Fruit fly (Drosophila melanogaster) whole organism, embryonic: ENCODE results near the gene CG6330.

ENCODE experiments used
- CG11696 ChIP-seq: fragments of 200-800 bp; sonication (Bioruptor generic); IDR thresholded peaks from 2 replicates; pipeline ENCODE4 v1.3.6; 2022; ENCODE audit warnings: missing biosample characterization, missing genetic modification characterization
- CG17186 ChIP-seq: fragments of 200-800 bp; sonication (Bioruptor generic); optimal IDR thresholded peaks from 3 replicates; lab custom pipeline; 2017; ENCODE audit warnings: missing biosample characterization, missing genetic modification reagents, missing genetic modification characterization
- CG17359 ChIP-seq: fragments of 200-800 bp; sonication (Bioruptor generic); optimal IDR thresholded peaks from 3 replicates; lab custom pipeline; 2018; ENCODE audit warnings: missing biosample characterization, mild to moderate bottlenecking, missing genetic modification characterization, moderate library complexity
- CG17912 ChIP-seq: fragments of 200-800 bp; sonication (Bioruptor generic); optimal IDR thresholded peaks from 2 replicates; lab custom pipeline; 2018; ENCODE audit warnings: missing biosample characterization, mild to moderate bottlenecking, missing genetic modification characterization
- CG18011 ChIP-seq: fragments of 200-800 bp; sonication (Bioruptor generic); optimal IDR thresholded peaks from 2 replicates; lab custom pipeline; 2017; ENCODE audit warnings: missing biosample characterization, missing genetic modification characterization, mild to moderate bottlenecking, moderate library complexity, missing genotype
- CG18599 ChIP-seq: fragments of 200-800 bp; sonication (Bioruptor generic); optimal IDR thresholded peaks from 3 replicates; lab custom pipeline; 2017; ENCODE audit warnings: missing biosample characterization, missing genetic modification characterization, mild to moderate bottlenecking, moderate library complexity, missing genetic modification reagents
- CG3407 ChIP-seq: fragments of 200-800 bp; sonication (Bioruptor generic); optimal IDR thresholded peaks from 2 replicates; lab custom pipeline; 2018; ENCODE audit warnings: missing biosample characterization, mild to moderate bottlenecking, missing genetic modification characterization
- CG3838 ChIP-seq: fragments of 200-800 bp; sonication (Bioruptor generic); optimal IDR thresholded peaks from 3 replicates; lab custom pipeline; 2016; ENCODE audit warnings: missing biosample characterization, missing genetic modification characterization
- CG4404 ChIP-seq: fragments of 200-800 bp; sonication (Bioruptor generic); IDR thresholded peaks from 2 replicates; pipeline ENCODE4 v1.3.6; 2022; ENCODE audit warnings: missing biosample characterization, missing genetic modification characterization
- CG7786 ChIP-seq: fragments of 200-800 bp; sonication (Bioruptor generic); optimal IDR thresholded peaks from 2 replicates; lab custom pipeline; 2016; ENCODE audit warnings: missing biosample characterization, missing genetic modification characterization
- CG7987 ChIP-seq: fragments of 200-800 bp; sonication (Bioruptor generic); optimal IDR thresholded peaks from 2 replicates; lab custom pipeline; 2018; ENCODE audit warnings: missing biosample characterization, mild to moderate bottlenecking, missing genetic modification characterization, moderate library complexity
- CG8281 ChIP-seq: fragments of 200-800 bp; sonication (Bioruptor generic); optimal IDR thresholded peaks from 2 replicates; lab custom pipeline; 2018; ENCODE audit warnings: missing biosample characterization, mild to moderate bottlenecking, missing genetic modification characterization, moderate library complexity
- CG8765 ChIP-seq: fragments of 200-800 bp; sonication (Bioruptor generic); IDR thresholded peaks from 2 replicates; pipeline ENCODE4 v1.3.6; 2022; ENCODE audit warnings: missing biosample characterization, missing genetic modification characterization
- Fer2 ChIP-seq: fragments of 200-800 bp; sonication (Bioruptor generic); optimal IDR thresholded peaks from 2 replicates; lab custom pipeline; 2018; ENCODE audit warnings: missing biosample characterization, mild to moderate bottlenecking, missing genetic modification characterization, moderate library complexity
- H15 ChIP-seq: fragments of 200-800 bp; sonication (Bioruptor generic); IDR thresholded peaks from 3 replicates; pipeline ENCODE4 v1.3.6; 2022; ENCODE audit warnings: missing biosample characterization, missing genetic modification characterization
- HmgD ChIP-seq: fragments of 200-800 bp; sonication (Bioruptor generic); optimal IDR thresholded peaks from 3 replicates; lab custom pipeline; 2016; ENCODE audit warnings: missing biosample characterization, missing genetic modification characterization
- Hmr ChIP-seq: fragments of 200-800 bp; sonication (Bioruptor generic); optimal IDR thresholded peaks from 3 replicates; lab custom pipeline; 2017; ENCODE audit warnings: mild to moderate bottlenecking, missing biosample characterization, missing genetic modification reagents, missing genetic modification characterization
- Lhr ChIP-seq: fragments of 200-800 bp; sonication (Bioruptor generic); optimal IDR thresholded peaks from 3 replicates; lab custom pipeline; 2017; ENCODE audit warnings: mild to moderate bottlenecking, missing biosample characterization, missing genetic modification reagents, missing genetic modification characterization
- Mad ChIP-seq: fragments of 200-800 bp; sonication (Bioruptor generic); optimal IDR thresholded peaks from 2 replicates; lab custom pipeline; 2016; ENCODE audit warnings: missing biosample characterization, missing genetic modification characterization
- NC2α ChIP-seq: fragments of 200-800 bp; sonication (Bioruptor generic); optimal IDR thresholded peaks from 2 replicates; lab custom pipeline; 2016; ENCODE audit warnings: missing biosample characterization, missing genetic modification characterization
- Nf-YB ChIP-seq: fragments of 200-800 bp; sonication (Bioruptor generic); optimal IDR thresholded peaks from 3 replicates; lab custom pipeline; 2019; ENCODE audit warnings: missing biosample characterization, mild to moderate bottlenecking, missing genetic modification characterization, moderate library complexity
- NfI ChIP-seq: fragments of 200-800 bp; sonication (Bioruptor generic); optimal IDR thresholded peaks from 3 replicates; lab custom pipeline; 2018; ENCODE audit warnings: missing biosample characterization, mild to moderate bottlenecking, missing genetic modification characterization, moderate library complexity
- PHDP ChIP-seq: fragments of 200-800 bp; sonication (Bioruptor generic); optimal IDR thresholded peaks from 3 replicates; lab custom pipeline; 2018; ENCODE audit warnings: missing biosample characterization, mild to moderate bottlenecking, missing genetic modification characterization, moderate library complexity
- Ptx1 ChIP-seq: fragments of 200-800 bp; sonication (Bioruptor generic); IDR thresholded peaks from 2 replicates; pipeline ENCODE4 v1.3.6; 2022; ENCODE audit warnings: missing biosample characterization, missing genetic modification characterization
- Rfx ChIP-seq: fragments of 200-800 bp; sonication (Bioruptor generic); IDR thresholded peaks from 2 replicates; pipeline ENCODE4 v1.3.6; 2022; ENCODE audit warnings: missing biosample characterization, missing genetic modification characterization
- Six4 ChIP-seq: fragments of 200-800 bp; sonication (Bioruptor generic); optimal IDR thresholded peaks from 2 replicates; lab custom pipeline; 2016; ENCODE audit warnings: missing biosample characterization, missing genetic modification characterization
- Stat92E ChIP-seq, 3 experiments: fragments of >200 bp in 2 of 3; fragments of 200-800 bp in 1 of 3; sonication (Bioruptor generic) in 1 of 3; optimal IDR thresholded peaks; 2 replicates each; lab custom pipeline; 2017 to 2019; ENCODE audit warnings: missing biosample characterization in 3 of 3, missing genetic modification characterization in 3 of 3, mild to moderate bottlenecking in 1 of 3, moderate library complexity in 1 of 3
- Taf1 ChIP-seq: fragments of 200-800 bp; sonication (Bioruptor generic); IDR thresholded peaks from 2 replicates; pipeline ENCODE4 v1.3.6; 2022; ENCODE audit warnings: missing biosample characterization, missing genetic modification characterization
- YL-1 ChIP-seq: fragments of 200-800 bp; sonication (Bioruptor generic); optimal IDR thresholded peaks from 3 replicates; lab custom pipeline; 2017; ENCODE audit warnings: missing biosample characterization, mild to moderate bottlenecking, missing genetic modification characterization
- btn ChIP-seq: fragments of 200-800 bp; sonication (Bioruptor generic); optimal IDR thresholded peaks from 2 replicates; lab custom pipeline; 2016; ENCODE audit warnings: missing biosample characterization, missing genetic modification characterization
- dmrt11E ChIP-seq: fragments of 200-800 bp; sonication (Bioruptor generic); optimal IDR thresholded peaks from 3 replicates; lab custom pipeline; 2018; ENCODE audit warnings: missing biosample characterization, mild to moderate bottlenecking, missing genetic modification characterization, moderate library complexity
- ftz-f1 ChIP-seq: fragments of 200-800 bp; sonication (Bioruptor generic); optimal IDR thresholded peaks from 2 replicates; lab custom pipeline; 2016; ENCODE audit warnings: missing biosample characterization, missing genetic modification characterization
- grn ChIP-seq: fragments of 200-800 bp; sonication (Bioruptor generic); optimal IDR thresholded peaks from 3 replicates; lab custom pipeline; 2017; ENCODE audit warnings: missing biosample characterization, missing genetic modification characterization
- gro ChIP-seq: fragments of 200-800 bp; sonication (Bioruptor generic); optimal IDR thresholded peaks from 2 replicates; lab custom pipeline; 2016; ENCODE audit warnings: missing biosample characterization, missing genetic modification characterization
- gsb-n ChIP-seq: fragments of 200-800 bp; sonication (Bioruptor generic); optimal IDR thresholded peaks from 3 replicates; lab custom pipeline; 2018; ENCODE audit warnings: missing biosample characterization, mild to moderate bottlenecking, missing genetic modification characterization
- h ChIP-seq: fragments of >200 bp; optimal IDR thresholded peaks from 2 replicates; lab custom pipeline; 2017
- ken ChIP-seq: fragments of 200-800 bp; sonication (Bioruptor generic); IDR thresholded peaks from 3 replicates; pipeline ENCODE4 v1.3.6; 2022; ENCODE audit warnings: missing biosample characterization, missing genetic modification characterization
- mam ChIP-seq: fragments of 200-800 bp; sonication (Bioruptor generic); optimal IDR thresholded peaks from 3 replicates; lab custom pipeline; 2016; ENCODE audit warnings: missing biosample characterization, missing genetic modification characterization
- run ChIP-seq: fragments of 200-800 bp; sonication (Bioruptor generic); optimal IDR thresholded peaks from 3 replicates; lab custom pipeline; 2018; ENCODE audit warnings: missing biosample characterization, mild to moderate bottlenecking, missing genetic modification characterization
- sima ChIP-seq: fragments of 200-800 bp; sonication (Bioruptor generic); optimal IDR thresholded peaks from 2 replicates; lab custom pipeline; 2016; ENCODE audit warnings: missing biosample characterization, missing genetic modification characterization
- sisA ChIP-seq: fragments of 200-800 bp; sonication (Bioruptor generic); IDR thresholded peaks from 2 replicates; pipeline ENCODE4 v1.3.6; 2022; ENCODE audit warnings: missing biosample characterization, missing genetic modification characterization
- sna ChIP-seq: fragments of 200-800 bp; sonication (Bioruptor generic); IDR thresholded peaks from 2 replicates; pipeline ENCODE4 v1.3.6; 2022; ENCODE audit warnings: missing biosample characterization, missing genetic modification characterization; ENCODE audit not compliant: partially characterized antibody
- tgo ChIP-seq: fragments of 200-800 bp; sonication (Bioruptor generic); IDR thresholded peaks from 3 replicates; pipeline ENCODE4 v1.3.6; 2022; ENCODE audit warnings: missing biosample characterization, missing genetic modification characterization
- tio ChIP-seq: fragments of 200-800 bp; sonication (Bioruptor generic); optimal IDR thresholded peaks from 2 replicates; lab custom pipeline; 2017; ENCODE audit warnings: missing biosample characterization, missing genetic modification characterization, inconsistent platforms
- tup ChIP-seq: fragments of 200-800 bp; sonication (Bioruptor generic); optimal IDR thresholded peaks from 2 replicates; lab custom pipeline; 2016; ENCODE audit warnings: missing biosample characterization, mild to moderate bottlenecking, missing genetic modification characterization, moderate library complexity
- unpg ChIP-seq: fragments of 200-800 bp; sonication (Bioruptor generic); optimal IDR thresholded peaks from 3 replicates; lab custom pipeline; 2018; ENCODE audit warnings: missing biosample characterization, mild to moderate bottlenecking, missing genetic modification characterization, moderate library complexity
- usp ChIP-seq: fragments of >200 bp; optimal IDR thresholded peaks from 2 replicates; lab custom pipeline; 2017; ENCODE audit warnings: missing biosample characterization, missing genetic modification characterization
- z ChIP-seq: fragments of 200-800 bp; sonication (Bioruptor generic); IDR thresholded peaks from 3 replicates; pipeline ENCODE4 v1.3.6; 2022; ENCODE audit warnings: missing biosample characterization, missing genetic modification characterization

The CG6330 gene

dm6 chr3R:26989802-26990509 is 31.7 kb upstream of the CG6330 start, which contains the start of gene CG31076 (continued):
- TF ChIP-seq Fer2 (tag; lab: Kevin White, UChicago), result no peak
- TF ChIP-seq Nf-YB (GFP tag; lab: Kevin White, UChicago), result no peak
- TF ChIP-seq Hmr (GFP tag; lab: Kevin White, UChicago), result peak; percentile 18

dm6 chr3R:26988412-26988981 is 30.2 kb upstream of the CG6330 start, which contains the start of gene CG31075:
TSS of gene CG31075 (minus strand) at chr3R:26988517.
- TF ChIP-seq YL-1, result no peak
- no peak for TF ChIP-seq usp
- no peak for TF ChIP-seq ftz-f1
- TF ChIP-seq Lhr (GFP tag; lab: Kevin White, UChicago), result no peak
- TF ChIP-seq dmrt11E (tag; lab: Kevin White, UChicago), result no peak
- TF ChIP-seq sna (GFP tag; lab: Robert Waterston, UW), result no peak
- TF ChIP-seq z (GFP tag; lab: Robert Waterston, UW), result no peak
- peak; percentile 12 for TF ChIP-seq NfI
- no peak for TF ChIP-seq CG11696 (GFP tag; lab: Robert Waterston, UW)
- peak; percentile 32 for TF ChIP-seq mam (GFP tag; lab: Kevin White, UChicago)
- no peak for TF ChIP-seq Taf1
- no peak for TF ChIP-seq btn
- TF ChIP-seq tgo (GFP tag; lab: Robert Waterston, UW), result peak; percentile 59
- peak; percentile 87 for TF ChIP-seq CG18599 (GFP tag; lab: Kevin White, UChicago)
- no peak for TF ChIP-seq CG7987 (GFP tag; lab: Kevin White, UChicago)
- peak; percentile 83 for TF ChIP-seq Rfx (GFP tag; lab: Robert Waterston, UW)
- no peak for TF ChIP-seq Stat92E (GFP tag; optimal IDR thresholded peaks at IDR 0.05; lab: Kevin White, UChicago)
- TF ChIP-seq Ptx1 (GFP tag; lab: Robert Waterston, UW), result peak; percentile 49; the same call in 1 of the 2 replicates
- 0 out of 3 replicates have a peak, but pooled peaks have one; percentile 41 for TF ChIP-seq ken (GFP tag; lab: Robert Waterston, UW)
- no peak for TF ChIP-seq h (lab: Kevin White, UChicago)
- TF ChIP-seq grn, result no peak
- peak; percentile 65 for TF ChIP-seq CG17359
- TF ChIP-seq NC2α (GFP tag; lab: Kevin White, UChicago), result no peak
- TF ChIP-seq sima (GFP tag; lab: Kevin White, UChicago), result no peak
- peak; percentile 0 for TF ChIP-seq run
- TF ChIP-seq tio (GFP tag; lab: Kevin White, UChicago), result no peak
- no peak for TF ChIP-seq gro
- no peak for TF ChIP-seq CG17912 (GFP tag; lab: Kevin White, UChicago)
- TF ChIP-seq Mad (GFP tag; lab: Kevin White, UChicago), result no peak
- TF ChIP-seq HmgD (GFP tag; lab: Kevin White, UChicago), result no peak
- TF ChIP-seq CG18011 (GFP tag; lab: Kevin White, UChicago), result no peak
- TF ChIP-seq Six4 (GFP tag; lab: Kevin White, UChicago), result no peak
- TF ChIP-seq H15 (GFP tag; lab: Robert Waterston, UW), result no peak
- no peak for TF ChIP-seq CG17186 (GFP tag; lab: Kevin White, UChicago)
- no peak for TF ChIP-seq CG8765 (GFP tag; lab: Robert Waterston, UW)
- TF ChIP-seq gsb-n (tag; lab: Kevin White, UChicago), result no peak
- no peak for TF ChIP-seq CG7786 (GFP tag; lab: Kevin White, UChicago)
- TF ChIP-seq sisA (GFP tag; lab: Robert Waterston, UW), result no peak
- peak; percentile 40 for TF ChIP-seq PHDP (tag; lab: Kevin White, UChicago)
- no peak for TF ChIP-seq CG4404
- no peak for TF ChIP-seq tup (GFP tag; lab: Kevin White, UChicago)
- TF ChIP-seq CG3407, result no peak
- peak; percentile 52 for TF ChIP-seq unpg (GFP tag; lab: Kevin White, UChicago)
- no peak for TF ChIP-seq CG3838
- no peak for TF ChIP-seq CG8281
